Fruit fly (Drosophila melanogaster): ENCODE data around the gene lilli.

DNA sequence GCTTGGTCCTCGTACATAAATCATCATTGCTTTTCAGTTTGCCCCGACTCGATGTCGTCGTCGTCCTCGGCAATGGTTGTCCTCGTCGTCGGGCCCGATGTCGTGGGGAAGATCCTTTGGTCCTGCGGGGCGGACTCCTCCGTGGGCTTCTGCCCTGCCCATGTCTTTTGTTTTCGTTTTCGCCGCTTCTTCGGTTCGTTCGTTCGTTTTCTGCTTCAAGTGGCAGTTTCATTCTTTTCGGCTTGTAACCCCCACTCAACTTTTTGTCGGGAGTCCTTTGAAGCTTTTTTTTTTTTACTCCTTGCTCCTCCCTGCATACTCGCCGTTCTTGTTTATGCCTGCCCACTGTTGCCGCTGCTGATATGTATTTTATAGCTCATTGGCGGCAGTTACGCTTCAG, 17.9 kb downstream of the lilli start:
- TF ChIP-seq CTCF (optimal IDR thresholded peaks at IDR 0.05) (no peak), CG8478 (optimal IDR thresholded peaks at IDR 0.05) (no peak)

Data from S2 (cell line).